Fruit fly (Drosophila melanogaster) whole organism, prepupa: ENCODE measurements around the gene caz.

Experiments used
- CG1621 ChIP-seq: fragments of 200-800 bp; sonication (Bioruptor generic); optimal IDR thresholded peaks from 3 replicates; lab custom pipeline; 2018; ENCODE audit warnings: missing biosample characterization, mild to moderate bottlenecking, missing genetic modification characterization
- CG31627 ChIP-seq: fragments of 200-800 bp; sonication (Bioruptor generic); optimal IDR thresholded peaks from 3 replicates; lab custom pipeline; 2016; ENCODE audit warnings: missing biosample characterization, missing genetic modification characterization
- Eip93F ChIP-seq: fragments of 200-800 bp; sonication (Bioruptor generic); optimal IDR thresholded peaks from 2 replicates; lab custom pipeline; 2016; ENCODE audit warnings: missing biosample characterization, mild to moderate bottlenecking, missing genetic modification characterization
- Ets21C ChIP-seq: fragments of 200-800 bp; sonication (Bioruptor generic); optimal IDR thresholded peaks from 3 replicates; lab custom pipeline; 2016; ENCODE audit warnings: missing biosample characterization, missing genetic modification characterization
- Hr39 ChIP-seq: fragments of 200-800 bp; sonication (Bioruptor generic); optimal IDR thresholded peaks from 2 replicates; lab custom pipeline; 2016; ENCODE audit warnings: missing biosample characterization, missing genetic modification characterization
- Sox102F ChIP-seq: fragments of 200-800 bp; sonication (Bioruptor generic); optimal IDR thresholded peaks from 2 replicates; lab custom pipeline; 2016; ENCODE audit warnings: missing biosample characterization, mild to moderate bottlenecking, missing genetic modification characterization
- lz ChIP-seq: fragments of 200-800 bp; sonication (Bioruptor generic); optimal IDR thresholded peaks from 3 replicates; lab custom pipeline; 2016; ENCODE audit warnings: missing biosample characterization, missing genetic modification characterization
- salr ChIP-seq, 2 experiments: fragments of 200-800 bp; sonication (Bioruptor generic); optimal IDR thresholded peaks; 3 replicates each; lab custom pipeline; 2016 to 2018; ENCODE audit warnings: missing biosample characterization in 2 of 2, missing genetic modification characterization in 2 of 2, mild to moderate bottlenecking in 1 of 2
- svp ChIP-seq: fragments of 200-800 bp; sonication (Bioruptor generic); peaks from one replicate; lab custom pipeline; 2016; ENCODE audit warnings: missing biosample characterization, missing genetic modification characterization

dm6 chrX:16266437-16266836 lies 22.2 kb upstream of the caz start, which contains the start of gene CG12507:
- no peak for TF ChIP-seq Eip93F (GFP tag; lab: Kevin White, UChicago)
- no peak for TF ChIP-seq salr (GFP tag; optimal IDR thresholded peaks at IDR 0.05; lab: Kevin White, UChicago)
- no peak for TF ChIP-seq Sox102F (GFP tag; lab: Kevin White, UChicago)
- TF ChIP-seq Ets21C = no peak
- TF ChIP-seq CG31627 (GFP tag; lab: Kevin White, UChicago) = no peak
- TF ChIP-seq CG1621 (tag; lab: Kevin White, UChicago) = no peak
- TF ChIP-seq svp = no peak
- TF ChIP-seq lz (GFP tag; lab: Kevin White, UChicago) = no peak
- no peak for TF ChIP-seq Hr39 (GFP tag; lab: Kevin White, UChicago)
